Worm (Caenorhabditis elegans) whole organism, early embryonic: ENCODE data around the gene srbc-45.

Source experiments
- B0310.2 ChIP-seq: sonication (generic microtip); optimal IDR thresholded peaks from 2 replicates; lab custom pipeline; 2016; ENCODE audit warnings: mild to moderate bottlenecking, missing genetic modification characterization, missing compliant biosample characterization
- F13C5.2 ChIP-seq: sonication (generic microtip); optimal IDR thresholded peaks from 2 replicates; lab custom pipeline; 2017; ENCODE audit warnings: mild to moderate bottlenecking, missing genetic modification characterization, inconsistent platforms, missing compliant biosample characterization
- ama-1 ChIP-seq: fragments of 150-350 bp; optimal IDR thresholded peaks from 2 replicates; lab custom pipeline; 2014
- ceh-13 ChIP-seq: fragments of 200-800 bp; sonication (Bioruptor generic); optimal IDR thresholded peaks from 2 replicates; lab custom pipeline; 2018; ENCODE audit warnings: mild to moderate bottlenecking, missing genetic modification characterization, missing compliant biosample characterization
- ceh-36 ChIP-seq: sonication (generic microtip); optimal IDR thresholded peaks from 2 replicates; lab custom pipeline; 2016; ENCODE audit warnings: missing genetic modification characterization, inconsistent platforms, missing compliant biosample characterization
- flt-1 ChIP-seq: fragments of 200-800 bp; sonication (Bioruptor generic); IDR thresholded peaks from 2 replicates; pipeline ENCODE4 v1.3.6; 2022; ENCODE audit warnings: missing genetic modification characterization, missing compliant biosample characterization
- hmbx-1 ChIP-seq: sonication (generic microtip); optimal IDR thresholded peaks from 2 replicates; lab custom pipeline; 2016; ENCODE audit warnings: mild to moderate bottlenecking, missing genetic modification characterization, missing compliant biosample characterization
- hmg-4 ChIP-seq: fragments of 200-800 bp; sonication (Bioruptor generic); optimal IDR thresholded peaks from 2 replicates; lab custom pipeline; 2018; ENCODE audit warnings: mild to moderate bottlenecking, missing genetic modification characterization, missing compliant biosample characterization
- hnd-1 ChIP-seq: sonication (generic microtip); optimal IDR thresholded peaks from 2 replicates; lab custom pipeline; 2016; ENCODE audit warnings: missing genetic modification characterization, missing compliant biosample characterization
- pes-1 ChIP-seq: fragments of 200-800 bp; sonication (Bioruptor generic); IDR thresholded peaks from 2 replicates; pipeline ENCODE4 v1.3.6; 2022; ENCODE audit warnings: missing genetic modification reagents, missing genetic modification characterization, missing compliant biosample characterization
- scrt-1 ChIP-seq: fragments of 200-800 bp; sonication (Bioruptor generic); IDR thresholded peaks from 2 replicates; pipeline ENCODE4 v1.3.6; 2022; ENCODE audit warnings: missing genetic modification characterization, missing compliant biosample characterization
- sea-1 ChIP-seq: fragments of 200-800 bp; sonication (Bioruptor generic); conservative IDR thresholded peaks from 2 replicates; pipeline ENCODE4 v1.3.6; 2022; ENCODE audit warnings: missing genetic modification characterization, missing compliant biosample characterization
- tbx-37 ChIP-seq: fragments of 200-800 bp; sonication (Bioruptor generic); conservative IDR thresholded peaks from 2 replicates; pipeline ENCODE4 v1.3.6; 2022; ENCODE audit warnings: missing genetic modification reagents, missing genetic modification characterization, missing compliant biosample characterization
- tra-4 ChIP-seq: sonication (generic microtip); optimal IDR thresholded peaks from 2 replicates; lab custom pipeline; 2017; ENCODE audit warnings: missing genetic modification characterization, missing compliant biosample characterization

DNA sequence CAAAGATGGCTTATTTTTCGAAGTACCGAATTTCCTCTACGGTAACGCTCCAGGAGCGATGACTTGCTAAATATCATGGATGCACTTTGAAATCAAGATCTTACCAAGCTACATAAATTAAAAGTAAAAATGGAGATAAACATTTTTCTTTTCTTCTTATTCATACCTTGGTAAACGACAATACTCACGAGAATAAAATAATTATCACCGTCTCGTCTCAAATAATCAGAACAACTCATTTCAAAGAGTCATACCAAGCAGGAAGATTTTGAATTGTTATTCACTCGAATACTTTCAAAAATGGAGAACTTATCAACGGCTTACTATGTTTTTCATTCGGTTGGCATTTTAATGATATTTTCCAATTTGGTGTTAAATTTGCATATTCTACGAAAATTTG lies at the start of gene srbc-45:
- TF ChIP-seq ceh-36 (tag; lab: Kevin White, UChicago), result no peak
- TF ChIP-seq tra-4 (tag; lab: Kevin White, UChicago), result no peak
- no peak for TF ChIP-seq flt-1 (GFP tag; lab: Robert Waterston, UW)
- no peak for TF ChIP-seq F13C5.2 (tag; lab: Kevin White, UChicago)
- TF ChIP-seq pes-1 (GFP tag; lab: Robert Waterston, UW), result no peak
- TF ChIP-seq ceh-13 (GFP tag; lab: Kevin White, UChicago), result no peak
- no peak for TF ChIP-seq ama-1 (lab: Kevin White, UChicago)
- TF ChIP-seq hnd-1 (tag; lab: Kevin White, UChicago), result no peak
- TF ChIP-seq sea-1 (GFP tag; lab: Robert Waterston, UW), result no peak
- TF ChIP-seq scrt-1 (GFP tag; lab: Robert Waterston, UW), result no peak
- TF ChIP-seq hmg-4 (GFP tag; lab: Kevin White, UChicago), result no peak
- no peak for TF ChIP-seq tbx-37 (GFP tag; lab: Robert Waterston, UW)
- no peak for TF ChIP-seq hmbx-1 (tag; lab: Kevin White, UChicago)
- TF ChIP-seq B0310.2 (tag; lab: Kevin White, UChicago), result no peak
